Fruit fly (Drosophila melanogaster) whole organism, embryonic: ENCODE results near the gene srp.

Experiments used
- CG43689 ChIP-seq: fragments of 200-800 bp; sonication (Bioruptor generic); IDR thresholded peaks from 2 replicates; pipeline ENCODE4 v1.3.6; 2022; ENCODE audit warnings: missing biosample characterization, missing genetic modification characterization
- YL-1 ChIP-seq: fragments of 200-800 bp; sonication (Bioruptor generic); optimal IDR thresholded peaks from 3 replicates; lab custom pipeline; 2017; ENCODE audit warnings: missing biosample characterization, mild to moderate bottlenecking, missing genetic modification characterization

DNA sequence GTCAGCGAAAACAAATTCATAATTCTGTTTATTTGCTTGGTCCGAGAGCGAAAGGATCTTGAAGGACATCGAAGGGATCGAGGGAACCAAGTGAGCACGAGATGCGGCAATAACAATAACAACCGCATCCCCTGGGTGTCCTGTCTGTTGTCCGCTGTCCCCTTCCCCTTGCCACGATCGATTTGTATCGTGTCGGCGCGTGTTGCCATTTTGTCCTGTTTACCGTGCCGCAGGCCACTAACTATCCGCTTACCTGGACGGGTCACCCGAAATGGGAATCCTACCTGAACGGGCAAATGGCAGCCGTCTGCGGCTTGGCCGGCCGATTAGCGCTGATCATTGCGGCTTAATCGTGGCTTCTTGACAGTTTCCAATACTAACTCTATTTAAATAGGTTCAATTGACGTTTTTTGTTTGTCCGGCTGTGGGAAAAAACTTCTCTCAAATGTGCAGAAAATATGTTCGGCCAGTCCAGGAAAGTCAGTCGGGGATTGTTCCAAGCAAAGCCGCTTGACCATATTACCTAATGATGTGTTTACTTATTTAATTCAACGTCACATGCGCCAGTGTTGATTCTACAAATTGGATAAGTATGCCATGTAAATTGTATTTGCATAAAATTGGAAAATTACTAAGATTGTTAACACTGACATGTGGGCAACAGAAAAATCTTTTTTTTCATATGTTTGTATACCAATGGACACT, 3.4 kb downstream of the srp start:
- no peak for TF ChIP-seq CG43689 (GFP tag; lab: Robert Waterston, UW)
- no peak for TF ChIP-seq YL-1 (GFP tag; lab: Kevin White, UChicago)
